Worm (Caenorhabditis elegans) whole organism, late embryonic: ENCODE results near the gene C54D10.3.

Experiments
- ama-1 ChIP-seq: fragments of 150-350 bp; optimal IDR thresholded peaks from 2 replicates; lab custom pipeline; 2014
- ceh-6 ChIP-seq: fragments of 200-800 bp; sonication (Bioruptor generic); optimal IDR thresholded peaks from 2 replicates; lab custom pipeline; 2018; ENCODE audit warnings: mild to moderate bottlenecking, missing genetic modification characterization, missing compliant biosample characterization
- madf-2 ChIP-seq: sonication (generic microtip); optimal IDR thresholded peaks from 2 replicates; lab custom pipeline; 2017; ENCODE audit warnings: missing genetic modification characterization, missing compliant biosample characterization
- nhr-11 ChIP-seq: fragments of 150-350 bp; optimal IDR thresholded peaks from 2 replicates; lab custom pipeline; 2014; ENCODE audit warnings: missing biosample characterization, missing genetic modification characterization
- odd-2 ChIP-seq: sonication (generic microtip); optimal IDR thresholded peaks from 2 replicates; lab custom pipeline; 2017; ENCODE audit warnings: antibody characterized with exemption, mild to moderate bottlenecking, missing genetic modification characterization, missing compliant biosample characterization
- pha-4 ChIP-seq: fragments of 150-350 bp; optimal IDR thresholded peaks from 2 replicates; lab custom pipeline; 2018; ENCODE audit warnings: missing biosample characterization, missing genetic modification reagents, missing genetic modification characterization

ce11 chrV:12406514-12406913, 11.9 kb upstream of the C54D10.3 start:
- TF ChIP-seq ama-1 (lab: Kevin White, UChicago) (no peak), odd-2 (tag; lab: Kevin White, UChicago) (no peak), pha-4 (no peak), nhr-11 (tag; lab: Kevin White, UChicago) (no peak), madf-2 (no peak), ceh-6 (GFP tag; lab: Kevin White, UChicago) (no peak)
